Fruit fly (Drosophila melanogaster) whole organism, embryonic: ENCODE results near the gene Ant2.

Experiments
- Antp ChIP-seq: fragments of 200-800 bp; sonication (Bioruptor generic); optimal IDR thresholded peaks from 3 replicates; lab custom pipeline; 2016; ENCODE audit warnings: missing biosample characterization, missing genetic modification characterization
- Atf-2 ChIP-seq: fragments of 200-800 bp; sonication (Bioruptor generic); optimal IDR thresholded peaks from 2 replicates; lab custom pipeline; 2016; ENCODE audit warnings: missing biosample characterization, missing genetic modification characterization
- Bteb2 ChIP-seq: fragments of 200-800 bp; sonication (Bioruptor generic); optimal IDR thresholded peaks from 2 replicates; lab custom pipeline; 2016; ENCODE audit warnings: missing biosample characterization, missing genetic modification characterization
- CG10462 ChIP-seq: fragments of 200-800 bp; sonication (Bioruptor generic); optimal IDR thresholded peaks from 2 replicates; lab custom pipeline; 2016; ENCODE audit warnings: missing biosample characterization, missing genetic modification characterization
- CG10979 ChIP-seq: fragments of 200-800 bp; sonication (Bioruptor generic); optimal IDR thresholded peaks from 2 replicates; lab custom pipeline; 2018; ENCODE audit warnings: missing biosample characterization, mild to moderate bottlenecking, missing genetic modification characterization, moderate library complexity
- CG12155 ChIP-seq: fragments of 200-800 bp; sonication (Bioruptor generic); optimal IDR thresholded peaks from 3 replicates; lab custom pipeline; 2016; ENCODE audit warnings: missing biosample characterization, missing genetic modification characterization
- CG12659 ChIP-seq: fragments of 200-800 bp; sonication (Bioruptor generic); optimal IDR thresholded peaks from 3 replicates; lab custom pipeline; 2017; ENCODE audit warnings: mild to moderate bottlenecking, missing biosample characterization, missing genetic modification reagents, missing genetic modification characterization
- CG12769 ChIP-seq: fragments of 200-800 bp; sonication (Bioruptor generic); optimal IDR thresholded peaks from 2 replicates; lab custom pipeline; 2019; ENCODE audit warnings: missing biosample characterization, mild to moderate bottlenecking, missing genetic modification characterization, moderate library complexity
- CG12942 ChIP-seq: fragments of 200-800 bp; sonication (Bioruptor generic); optimal IDR thresholded peaks from 3 replicates; lab custom pipeline; 2016; ENCODE audit warnings: missing biosample characterization, missing genetic modification characterization
- CG13894 ChIP-seq: fragments of 200-800 bp; sonication (Bioruptor generic); optimal IDR thresholded peaks from 3 replicates; lab custom pipeline; 2018; ENCODE audit warnings: missing biosample characterization, mild to moderate bottlenecking, missing genetic modification characterization, moderate library complexity
- CG15601 ChIP-seq: fragments of 200-800 bp; sonication (Bioruptor generic); optimal IDR thresholded peaks from 3 replicates; lab custom pipeline; 2019; ENCODE audit warnings: missing biosample characterization, mild to moderate bottlenecking, missing genetic modification characterization, moderate library complexity
- CG17186 ChIP-seq: fragments of 200-800 bp; sonication (Bioruptor generic); optimal IDR thresholded peaks from 3 replicates; lab custom pipeline; 2017; ENCODE audit warnings: missing biosample characterization, missing genetic modification reagents, missing genetic modification characterization
- CG18476 ChIP-seq: fragments of 200-800 bp; sonication (Bioruptor generic); optimal IDR thresholded peaks from 2 replicates; lab custom pipeline; 2016; ENCODE audit warnings: missing biosample characterization, mild to moderate bottlenecking, missing genetic modification characterization
- CG31388 ChIP-seq: fragments of 200-800 bp; sonication (Bioruptor generic); optimal IDR thresholded peaks from 2 replicates; lab custom pipeline; 2016; ENCODE audit warnings: missing biosample characterization, missing genetic modification characterization
- CG3407 ChIP-seq: fragments of 200-800 bp; sonication (Bioruptor generic); optimal IDR thresholded peaks from 2 replicates; lab custom pipeline; 2018; ENCODE audit warnings: missing biosample characterization, mild to moderate bottlenecking, missing genetic modification characterization
- CG3838 ChIP-seq: fragments of 200-800 bp; sonication (Bioruptor generic); optimal IDR thresholded peaks from 3 replicates; lab custom pipeline; 2016; ENCODE audit warnings: missing biosample characterization, missing genetic modification characterization
- CG42726 ChIP-seq: fragments of 200-800 bp; sonication (Bioruptor generic); IDR thresholded peaks from 2 replicates; pipeline ENCODE4 v1.3.6; 2022; ENCODE audit warnings: missing biosample characterization, missing genetic modification characterization; ENCODE audit not compliant: partially characterized antibody
- CG7786 ChIP-seq: fragments of 200-800 bp; sonication (Bioruptor generic); optimal IDR thresholded peaks from 2 replicates; lab custom pipeline; 2016; ENCODE audit warnings: missing biosample characterization, missing genetic modification characterization
- CHES-1-like ChIP-seq: fragments of 200-800 bp; sonication (Bioruptor generic); optimal IDR thresholded peaks from 2 replicates; lab custom pipeline; 2016; ENCODE audit warnings: missing biosample characterization, missing genetic modification characterization
- Gsc ChIP-seq: fragments of 200-800 bp; sonication (Bioruptor generic); IDR thresholded peaks from 2 replicates; pipeline ENCODE4 v1.3.6; 2022; ENCODE audit warnings: missing biosample characterization, missing genetic modification characterization
- HLH3B ChIP-seq: fragments of 200-800 bp; sonication (Bioruptor generic); IDR thresholded peaks from 2 replicates; pipeline ENCODE4 v1.3.6; 2022; ENCODE audit warnings: missing biosample characterization, missing genetic modification characterization
- HLH4C ChIP-seq: fragments of 200-800 bp; sonication (Bioruptor generic); IDR thresholded peaks from 3 replicates; pipeline ENCODE4 v1.3.6; 2022; ENCODE audit warnings: missing biosample characterization, missing genetic modification characterization; ENCODE audit not compliant: partially characterized antibody
- HmgZ ChIP-seq: fragments of 200-800 bp; sonication (Bioruptor generic); optimal IDR thresholded peaks from 2 replicates; lab custom pipeline; 2018; ENCODE audit warnings: missing biosample characterization, mild to moderate bottlenecking, missing genetic modification characterization
- Hr39 ChIP-seq: fragments of >200 bp; optimal IDR thresholded peaks from 2 replicates; lab custom pipeline; 2017
- Myb ChIP-seq: fragments of 200-800 bp; sonication (Bioruptor generic); optimal IDR thresholded peaks from 2 replicates; lab custom pipeline; 2016; ENCODE audit warnings: missing biosample characterization, missing genetic modification characterization
- NFAT ChIP-seq: fragments of 200-800 bp; sonication (Bioruptor generic); IDR thresholded peaks from 2 replicates; pipeline ENCODE4 v1.3.6; 2022; ENCODE audit warnings: missing biosample characterization, missing genetic modification characterization
- Nf-YC ChIP-seq: fragments of 200-800 bp; optimal IDR thresholded peaks from 3 replicates; lab custom pipeline; 2019; ENCODE audit warnings: missing biosample characterization, mild to moderate bottlenecking, missing genetic modification characterization, moderate library complexity
- Oaz ChIP-seq: fragments of 200-800 bp; sonication (Bioruptor generic); IDR thresholded peaks from 2 replicates; pipeline ENCODE4 v1.3.6; 2022; ENCODE audit warnings: missing biosample characterization, missing genetic modification characterization
- Sry-δ ChIP-seq: fragments of 200-800 bp; sonication (Bioruptor generic); optimal IDR thresholded peaks from 2 replicates; lab custom pipeline; 2016; ENCODE audit warnings: missing biosample characterization, missing genetic modification characterization
- Ssrp ChIP-seq: fragments of 200-800 bp; sonication (Bioruptor generic); optimal IDR thresholded peaks from 2 replicates; lab custom pipeline; 2018; ENCODE audit warnings: missing biosample characterization, mild to moderate bottlenecking, missing genetic modification characterization, moderate library complexity
- TFAM ChIP-seq: fragments of 200-800 bp; sonication (Bioruptor generic); optimal IDR thresholded peaks from 2 replicates; lab custom pipeline; 2017; ENCODE audit warnings: missing biosample characterization, missing genetic modification characterization, inconsistent platforms
- Vsx1 ChIP-seq: fragments of 200-800 bp; sonication (Bioruptor generic); optimal IDR thresholded peaks from 2 replicates; lab custom pipeline; 2017; ENCODE audit warnings: missing biosample characterization, mild to moderate bottlenecking, missing genetic modification characterization, missing genetic modification reagents
- ac ChIP-seq: fragments of 200-800 bp; sonication (Bioruptor generic); optimal IDR thresholded peaks from 3 replicates; lab custom pipeline; 2017; ENCODE audit warnings: missing biosample characterization, mild to moderate bottlenecking, missing genetic modification characterization
- amos ChIP-seq: fragments of 200-800 bp; sonication (Bioruptor generic); IDR thresholded peaks from 2 replicates; pipeline ENCODE4 v1.3.6; 2022; ENCODE audit warnings: missing biosample characterization, missing genetic modification characterization; ENCODE audit not compliant: partially characterized antibody
- bab2 ChIP-seq: fragments of 200-800 bp; sonication (Bioruptor generic); optimal IDR thresholded peaks from 2 replicates; lab custom pipeline; 2016; ENCODE audit warnings: missing biosample characterization, missing genetic modification characterization
- btn ChIP-seq: fragments of 200-800 bp; sonication (Bioruptor generic); optimal IDR thresholded peaks from 2 replicates; lab custom pipeline; 2016; ENCODE audit warnings: missing biosample characterization, missing genetic modification characterization
- caup ChIP-seq: fragments of 200-800 bp; sonication (Bioruptor generic); optimal IDR thresholded peaks from 3 replicates; lab custom pipeline; 2017; ENCODE audit warnings: missing biosample characterization, mild to moderate bottlenecking, missing genetic modification characterization, moderate library complexity; ENCODE audit not compliant: severe bottlenecking
- dysf ChIP-seq: fragments of 200-800 bp; sonication (Bioruptor generic); IDR thresholded peaks from 3 replicates; pipeline ENCODE4 v1.3.6; 2022; ENCODE audit warnings: missing biosample characterization, missing genetic modification characterization
- ems ChIP-seq: fragments of 200-800 bp; sonication (Bioruptor generic); optimal IDR thresholded peaks from 3 replicates; lab custom pipeline; 2016; ENCODE audit warnings: missing biosample characterization, missing genetic modification characterization
- eve ChIP-seq, 2 experiments: fragments of >200 bp; optimal IDR thresholded peaks; 2 replicates each; lab custom pipeline; 2017; ENCODE audit warnings: missing biosample characterization in 2 of 2, missing genetic modification characterization in 2 of 2
- exex ChIP-seq: fragments of 200-800 bp; sonication (Bioruptor generic); optimal IDR thresholded peaks from 4 replicates; lab custom pipeline; 2018; ENCODE audit warnings: missing biosample characterization, mild to moderate bottlenecking, missing genetic modification characterization, moderate library complexity
- eyg ChIP-seq: fragments of 200-800 bp; sonication (Bioruptor generic); optimal IDR thresholded peaks from 3 replicates; lab custom pipeline; 2016; ENCODE audit warnings: missing biosample characterization, missing genetic modification characterization
- ind ChIP-seq: fragments of 200-800 bp; sonication (Bioruptor generic); optimal IDR thresholded peaks from 3 replicates; lab custom pipeline; 2016; ENCODE audit warnings: missing biosample characterization, missing genetic modification characterization
- lab ChIP-seq: fragments of 200-800 bp; sonication (Bioruptor generic); optimal IDR thresholded peaks from 3 replicates; lab custom pipeline; 2017; ENCODE audit warnings: missing biosample characterization, missing genetic modification characterization, mild to moderate bottlenecking, moderate library complexity, missing genetic modification reagents
- ranshi ChIP-seq: fragments of 200-800 bp; sonication (Bioruptor generic); IDR thresholded peaks from 2 replicates; pipeline ENCODE4 v1.3.6; 2022; ENCODE audit warnings: missing biosample characterization, missing genetic modification characterization
- shn ChIP-seq: fragments of 200-800 bp; sonication (Bioruptor generic); optimal IDR thresholded peaks from 3 replicates; lab custom pipeline; 2016; ENCODE audit warnings: missing biosample characterization, missing genetic modification characterization
- sisA ChIP-seq: fragments of 200-800 bp; sonication (Bioruptor generic); IDR thresholded peaks from 2 replicates; pipeline ENCODE4 v1.3.6; 2022; ENCODE audit warnings: missing biosample characterization, missing genetic modification characterization
- trh ChIP-seq: fragments of 200-800 bp; sonication (Bioruptor generic); optimal IDR thresholded peaks from 2 replicates; lab custom pipeline; 2016; ENCODE audit warnings: missing biosample characterization, missing genetic modification characterization
- unpg ChIP-seq: fragments of 200-800 bp; sonication (Bioruptor generic); optimal IDR thresholded peaks from 3 replicates; lab custom pipeline; 2018; ENCODE audit warnings: missing biosample characterization, mild to moderate bottlenecking, missing genetic modification characterization, moderate library complexity
- zfh2 ChIP-seq: fragments of 200-800 bp; sonication (Bioruptor generic); optimal IDR thresholded peaks from 2 replicates; lab custom pipeline; 2016; ENCODE audit warnings: missing biosample characterization, missing genetic modification characterization

The Ant2 gene

dm6 chrX:10767350-10768005 is 19.2 kb downstream of the Ant2 start:
- TF ChIP-seq CG7786 (peak; percentile 77), shn (GFP tag; lab: Kevin White, UChicago) (peak; percentile 39), HLH4C (GFP tag; lab: Robert Waterston, UW) (no peak), Nf-YC (tag; lab: Kevin White, UChicago) (peak; percentile 46), btn (GFP tag; lab: Kevin White, UChicago) (no peak), CG3838 (GFP tag; lab: Kevin White, UChicago) (no peak), Vsx1 (GFP tag; lab: Kevin White, UChicago) (no peak), ranshi (GFP tag; lab: Robert Waterston, UW) (peak; percentile 57), TFAM (GFP tag; lab: Kevin White, UChicago) (no peak), unpg (GFP tag; lab: Kevin White, UChicago) (peak; percentile 56), Oaz (GFP tag; lab: Robert Waterston, UW) (no peak), trh (GFP tag; lab: Kevin White, UChicago) (no peak), Gsc (GFP tag; lab: Robert Waterston, UW) (no peak), CG12942 (peak; percentile 36), HLH3B (GFP tag; lab: Robert Waterston, UW) (0 out of 2 replicates have a peak, but pooled peaks have one; percentile 34), Sry-δ (GFP tag; lab: Kevin White, UChicago) (peak; percentile 35), NFAT (GFP tag; lab: Robert Waterston, UW) (peak; percentile 70; the same call in 1 of the 2 replicates), CG31388 (no peak), Ssrp (peak; percentile 17), eyg (peak; percentile 48), lab (GFP tag; lab: Kevin White, UChicago) (peak; percentile 82), CG10979 (tag; lab: Kevin White, UChicago) (peak; percentile 37), exex (tag; lab: Kevin White, UChicago) (peak; percentile 8), CG10462 (GFP tag; lab: Kevin White, UChicago) (no peak), Bteb2 (GFP tag; lab: Kevin White, UChicago) (peak; percentile 20), CG12659 (GFP tag; lab: Kevin White, UChicago) (peak; percentile 43), CG42726 (GFP tag; lab: Robert Waterston, UW) (no peak), sisA (GFP tag; lab: Robert Waterston, UW) (peak; percentile 42), Myb (GFP tag; lab: Kevin White, UChicago) (peak; percentile 31), eve (GFP tag; optimal IDR thresholded peaks at IDR 0.05; lab: Kevin White, UChicago) (no peak), bab2 (GFP tag; lab: Kevin White, UChicago) (peak; percentile 63), Antp (GFP tag; lab: Kevin White, UChicago) (peak; percentile 78), ems (GFP tag; lab: Kevin White, UChicago) (peak; percentile 58), CHES-1-like (peak; percentile 81), CG3407 (GFP tag; lab: Kevin White, UChicago) (no peak), ac (GFP tag; lab: Kevin White, UChicago) (no peak), HmgZ (peak; percentile 65), CG12155 (GFP tag; lab: Kevin White, UChicago) (peak; percentile 79), Hr39 (lab: Kevin White, UChicago) (no peak), Atf-2 (GFP tag; lab: Kevin White, UChicago) (peak; percentile 43), zfh2 (GFP tag; lab: Kevin White, UChicago) (peak; percentile 70), caup (GFP tag; lab: Kevin White, UChicago) (peak; percentile 65), CG13894 (peak; percentile 70), amos (no peak), ind (peak; percentile 52), dysf (GFP tag; lab: Robert Waterston, UW) (peak; percentile 72), CG17186 (GFP tag; lab: Kevin White, UChicago) (no peak), CG15601 (tag; lab: Kevin White, UChicago) (no peak), CG12769 (tag; lab: Kevin White, UChicago) (peak; percentile 84), CG18476 (GFP tag; lab: Kevin White, UChicago) (peak; percentile 23)
